Worm (Caenorhabditis elegans) whole organism, L1 larva: Measurements from ENCODE around the gene clec-52.

Experiments used
- C04F5.9 ChIP-seq: sonication (generic microtip); optimal IDR thresholded peaks from 2 replicates; lab custom pipeline; 2016; ENCODE audit warnings: missing genetic modification characterization, missing compliant biosample characterization
- alr-1 ChIP-seq: fragments of 200-800 bp; sonication (Bioruptor generic); optimal IDR thresholded peaks from 2 replicates; lab custom pipeline; 2018; ENCODE audit warnings: borderline replicate concordance, mild to moderate bottlenecking, missing genetic modification characterization, missing compliant biosample characterization
- aly-2 ChIP-seq: fragments of 150-350 bp; optimal IDR thresholded peaks from 2 replicates; lab custom pipeline; 2014; ENCODE audit warnings: missing biosample characterization, missing genetic modification characterization
- blmp-1 ChIP-seq: fragments of 150-350 bp; optimal IDR thresholded peaks from 2 replicates; lab custom pipeline; 2014; ENCODE audit warnings: missing biosample characterization, missing genetic modification characterization
- ceh-63 ChIP-seq: fragments of 200-800 bp; sonication (Bioruptor generic); optimal IDR thresholded peaks from 2 replicates; lab custom pipeline; 2018; ENCODE audit warnings: mild to moderate bottlenecking, missing genetic modification characterization, missing compliant biosample characterization
- ceh-82 ChIP-seq, 3 experiments: fragments of 150-350 bp in 1 of 3; sonication (generic microtip) in 2 of 3; optimal IDR thresholded peaks; 2 replicates each; lab custom pipeline; 2014 to 2017; ENCODE audit warnings: missing biosample characterization in 3 of 3, missing genetic modification characterization in 3 of 3
- ceh-88 ChIP-seq: fragments of 200-800 bp; sonication (Bioruptor generic); IDR thresholded peaks from 2 replicates; pipeline ENCODE4 v1.3.6; 2022; ENCODE audit warnings: missing genetic modification characterization, missing compliant biosample characterization
- ces-1 ChIP-seq: fragments of 150-350 bp; optimal IDR thresholded peaks from 2 replicates; lab custom pipeline; 2014; ENCODE audit warnings: missing biosample characterization, missing genetic modification reagents, missing genetic modification characterization
- dpl-1 ChIP-seq, 3 experiments: fragments of 150-350 bp in 2 of 3; sonication (generic microtip) in 1 of 3; optimal IDR thresholded peaks; 2 replicates each; lab custom pipeline; 2014 to 2017; ENCODE audit warnings: missing biosample characterization in 3 of 3, missing genetic modification characterization in 3 of 3, missing genetic modification reagents in 3 of 3
- dsc-1 ChIP-seq: sonication (generic microtip); optimal IDR thresholded peaks from 2 replicates; lab custom pipeline; 2016; ENCODE audit warnings: mild to moderate bottlenecking, missing genetic modification characterization, missing compliant biosample characterization
- efl-1 ChIP-seq, 4 experiments: fragments of 150-350 bp; optimal IDR thresholded peaks in 3 of 4; peaks in 1 of 4; 1 replicate in 1 of 4; 2 replicates in 3 of 4; lab custom pipeline; 2014; ENCODE audit warnings: missing biosample characterization in 2 of 4, missing genetic modification characterization in 2 of 4, missing genetic modification reagents in 2 of 4
- efl-3 ChIP-seq: fragments of 200-800 bp; sonication (Bioruptor generic); optimal IDR thresholded peaks from 2 replicates; lab custom pipeline; 2018; ENCODE audit warnings: mild to moderate bottlenecking, missing genetic modification characterization, missing compliant biosample characterization
- egl-13 ChIP-seq: sonication (generic microtip); optimal IDR thresholded peaks from 2 replicates; lab custom pipeline; 2016; ENCODE audit warnings: missing genotype, missing genetic modification reagents, missing genetic modification characterization, missing compliant biosample characterization
- elt-2 ChIP-seq: sonication (generic microtip); optimal IDR thresholded peaks from 2 replicates; lab custom pipeline; 2016; ENCODE audit warnings: missing genetic modification characterization, mild to moderate bottlenecking, inconsistent platforms, missing compliant biosample characterization, missing genetic modification reagents
- elt-3 ChIP-seq, 6 experiments: fragments of 150-350 bp in 1 of 6; sonication (generic microtip); optimal IDR thresholded peaks; 2 replicates each; lab custom pipeline; 2017 to 2018; ENCODE audit warnings: missing biosample characterization in 6 of 6, missing genetic modification characterization in 6 of 6, inconsistent platforms in 1 of 6
- ets-5 ChIP-seq: fragments of 200-800 bp; sonication (Bioruptor generic); IDR thresholded peaks from 2 replicates; pipeline ENCODE4 v1.3.6; 2022; ENCODE audit warnings: missing genetic modification characterization, missing compliant biosample characterization
- fkh-8 ChIP-seq: sonication (generic microtip); optimal IDR thresholded peaks from 2 replicates; lab custom pipeline; 2016; ENCODE audit warnings: mild to moderate bottlenecking, missing genetic modification characterization, missing compliant biosample characterization
- fos-1 ChIP-seq: fragments of 150-350 bp; optimal IDR thresholded peaks from 2 replicates; lab custom pipeline; 2014; ENCODE audit warnings: missing biosample characterization, missing genetic modification characterization
- grh-1 ChIP-seq: fragments of 200-800 bp; sonication (Bioruptor generic); IDR thresholded peaks from 2 replicates; pipeline ENCODE4 v1.3.6; 2022; ENCODE audit warnings: missing genetic modification reagents, missing genetic modification characterization, missing compliant biosample characterization
- hlh-17 ChIP-seq: fragments of 200-800 bp; sonication (Bioruptor generic); optimal IDR thresholded peaks from 2 replicates; lab custom pipeline; 2018; ENCODE audit warnings: missing genetic modification characterization, mild to moderate bottlenecking, missing compliant biosample characterization, moderate library complexity, borderline replicate concordance
- hpl-2 ChIP-seq: fragments of 150-350 bp; optimal IDR thresholded peaks from 2 replicates; lab custom pipeline; 2014; ENCODE audit warnings: missing biosample characterization, missing genetic modification reagents, missing genetic modification characterization
- lin-14 ChIP-seq: fragments of 200-800 bp; sonication (Bioruptor generic); optimal IDR thresholded peaks from 2 replicates; lab custom pipeline; 2018; ENCODE audit warnings: mild to moderate bottlenecking, missing genetic modification characterization, moderate library complexity, missing compliant biosample characterization
- lin-15B ChIP-seq: fragments of 150-350 bp; sonication (generic microtip); optimal IDR thresholded peaks from 3 replicates; lab custom pipeline; 2014; ENCODE audit warnings: missing biosample characterization, missing genetic modification characterization
- lin-35 ChIP-seq, 2 experiments: fragments of 150-350 bp; optimal IDR thresholded peaks; 2 replicates each; lab custom pipeline; 2014; ENCODE audit warnings: missing biosample characterization in 2 of 2, missing genetic modification characterization in 2 of 2, missing genetic modification reagents in 2 of 2
- lsy-2 ChIP-seq, 2 experiments: fragments of 150-350 bp; optimal IDR thresholded peaks; 2 replicates each; lab custom pipeline; 2014; ENCODE audit warnings: missing biosample characterization in 2 of 2, missing genetic modification characterization in 2 of 2
- mdl-1 ChIP-seq, 2 experiments: fragments of 150-350 bp; optimal IDR thresholded peaks; 2 replicates each; lab custom pipeline; 2014 to 2017; ENCODE audit warnings: missing biosample characterization in 2 of 2, missing genetic modification characterization in 2 of 2, inconsistent platforms in 1 of 2
- mef-2 ChIP-seq: fragments of 150-350 bp; optimal IDR thresholded peaks from 2 replicates; lab custom pipeline; 2014; ENCODE audit warnings: missing biosample characterization, missing genetic modification characterization
- mep-1 ChIP-seq: fragments of 150-350 bp; optimal IDR thresholded peaks from 2 replicates; lab custom pipeline; 2014; ENCODE audit warnings: missing biosample characterization, missing genetic modification characterization
- nhr-12 ChIP-seq: sonication (generic microtip); optimal IDR thresholded peaks from 2 replicates; lab custom pipeline; 2017; ENCODE audit warnings: missing biosample characterization, missing genetic modification characterization
- nhr-20 ChIP-seq: sonication (generic microtip); optimal IDR thresholded peaks from 2 replicates; lab custom pipeline; 2016; ENCODE audit warnings: mild to moderate bottlenecking, missing genetic modification characterization, missing compliant biosample characterization
- nhr-237 ChIP-seq: fragments of 150-350 bp; optimal IDR thresholded peaks from 2 replicates; lab custom pipeline; 2014; ENCODE audit warnings: missing biosample characterization, missing genetic modification characterization
- nhr-71 ChIP-seq: sonication (generic microtip); optimal IDR thresholded peaks from 2 replicates; lab custom pipeline; 2016; ENCODE audit warnings: mild to moderate bottlenecking, missing genetic modification characterization, moderate library complexity, missing compliant biosample characterization
- nhr-76 ChIP-seq: sonication (generic microtip); optimal IDR thresholded peaks from 2 replicates; lab custom pipeline; 2017; ENCODE audit warnings: missing biosample characterization, missing genetic modification characterization
- nhr-77 ChIP-seq: fragments of 150-350 bp; optimal IDR thresholded peaks from 2 replicates; lab custom pipeline; 2014; ENCODE audit warnings: missing biosample characterization, missing genetic modification characterization
- nhr-84 ChIP-seq: sonication (generic microtip); optimal IDR thresholded peaks from 2 replicates; lab custom pipeline; 2017; ENCODE audit warnings: missing biosample characterization, missing genetic modification characterization
- pax-3 ChIP-seq: fragments of 200-800 bp; sonication (Bioruptor generic); optimal IDR thresholded peaks from 2 replicates; lab custom pipeline; 2018; ENCODE audit warnings: mild to moderate bottlenecking, missing genetic modification characterization, moderate library complexity, missing compliant biosample characterization
- rnt-1 ChIP-seq: sonication (generic microtip); optimal IDR thresholded peaks from 2 replicates; lab custom pipeline; 2016; ENCODE audit warnings: mild to moderate bottlenecking, missing genetic modification characterization, moderate library complexity, missing compliant biosample characterization
- snu-23 ChIP-seq: sonication (generic microtip); optimal IDR thresholded peaks from 2 replicates; lab custom pipeline; 2016; ENCODE audit warnings: missing genetic modification characterization, missing compliant biosample characterization
- sox-4 ChIP-seq: sonication (generic microtip); optimal IDR thresholded peaks from 2 replicates; lab custom pipeline; 2016; ENCODE audit warnings: missing genetic modification characterization, missing compliant biosample characterization
- sptf-1 ChIP-seq: fragments of 150-350 bp; optimal IDR thresholded peaks from 2 replicates; lab custom pipeline; 2014; ENCODE audit warnings: missing biosample characterization, missing genetic modification characterization
- tlp-1 ChIP-seq: fragments of 150-350 bp; optimal IDR thresholded peaks from 2 replicates; lab custom pipeline; 2014; ENCODE audit warnings: missing biosample characterization, missing genetic modification characterization
- unc-30 ChIP-seq: sonication (generic microtip); optimal IDR thresholded peaks from 2 replicates; lab custom pipeline; 2017; ENCODE audit warnings: missing biosample characterization, missing genetic modification characterization
- unc-62 ChIP-seq: fragments of 150-350 bp; optimal IDR thresholded peaks from 2 replicates; lab custom pipeline; 2014; ENCODE audit warnings: missing biosample characterization, missing genetic modification reagents, missing genetic modification characterization
- unc-86 ChIP-seq: sonication (generic microtip); optimal IDR thresholded peaks from 2 replicates; lab custom pipeline; 2016; ENCODE audit warnings: missing genetic modification characterization, missing compliant biosample characterization
- vab-15 ChIP-seq: sonication (generic microtip); optimal IDR thresholded peaks from 2 replicates; lab custom pipeline; 2017; ENCODE audit warnings: missing genotype, mild to moderate bottlenecking, missing genetic modification characterization, missing compliant biosample characterization
- xbp-1 ChIP-seq: sonication (generic microtip); optimal IDR thresholded peaks from 2 replicates; lab custom pipeline; 2016; ENCODE audit warnings: missing genetic modification characterization, missing compliant biosample characterization
- zag-1 ChIP-seq: fragments of 150-350 bp; optimal IDR thresholded peaks from 2 replicates; lab custom pipeline; 2014; ENCODE audit warnings: missing biosample characterization, missing genetic modification characterization
- ztf-4 ChIP-seq: fragments of 150-350 bp; optimal IDR thresholded peaks from 2 replicates; lab custom pipeline; 2014; ENCODE audit warnings: missing biosample characterization, missing genetic modification characterization

Gene clec-52

DNA sequence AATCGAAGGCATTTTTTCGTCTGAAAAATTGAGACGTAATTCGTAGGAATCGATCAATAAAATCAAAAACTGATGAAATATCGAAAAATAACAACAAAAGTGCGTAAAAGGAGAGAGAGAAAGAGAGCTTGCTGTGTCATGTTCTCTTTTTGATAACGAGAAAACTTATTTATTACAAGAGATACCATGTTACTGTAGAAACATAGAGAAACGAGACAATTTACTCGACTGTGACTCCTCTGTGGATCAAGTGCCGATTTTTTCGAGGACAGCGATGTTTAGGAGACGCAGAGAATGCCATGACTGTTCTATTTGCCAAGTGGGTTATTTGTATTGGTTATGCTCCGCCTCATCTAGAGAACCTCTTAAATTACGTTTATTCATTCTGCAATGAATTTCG is 35.0 kb downstream of the clec-52 start, which contains the start of gene sph-1:
Gene sph-1, minus strand, starts transcription at position 23 of the 400 bp plus-strand sequence.
- TF ChIP-seq elt-2 (tag; lab: Kevin White, UChicago): peak; percentile 49
- peak; percentile 47 for TF ChIP-seq mep-1 (tag; lab: Kevin White, UChicago)
- no peak for TF ChIP-seq zag-1
- peak in 1 of 2 experiments; percentile 48 for TF ChIP-seq lin-35 (GFP tag; optimal IDR thresholded peaks at IDR 0.05; lab: Kevin White, UChicago)
- no peak for TF ChIP-seq nhr-76
- TF ChIP-seq nhr-20 (tag; lab: Kevin White, UChicago): peak; percentile 38
- peak; percentile 36 for TF ChIP-seq nhr-71
- TF ChIP-seq ceh-63 (GFP tag; lab: Kevin White, UChicago): no peak
- peak; percentile 52 for TF ChIP-seq snu-23 (GFP tag; lab: Kevin White, UChicago)
- no peak for TF ChIP-seq C04F5.9 (tag; lab: Kevin White, UChicago)
- TF ChIP-seq ceh-82 (tag; optimal IDR thresholded peaks at IDR 0.05; lab: Kevin White, UChicago): no peak
- no peak for TF ChIP-seq ces-1 (GFP tag; lab: Kevin White, UChicago)
- peak in 1 of 2 experiments; percentile 13 for TF ChIP-seq mdl-1 (tag; optimal IDR thresholded peaks at IDR 0.05; lab: Kevin White, UChicago)
- peak; percentile 70 for TF ChIP-seq lin-14 (GFP tag; lab: Kevin White, UChicago)
- TF ChIP-seq alr-1: no peak
- peak; percentile 22 for TF ChIP-seq blmp-1 (tag; lab: Kevin White, UChicago)
- TF ChIP-seq fos-1: peak; percentile 40
- TF ChIP-seq unc-30 (tag; lab: Kevin White, UChicago): no peak
- TF ChIP-seq elt-3 (tag; optimal IDR thresholded peaks at IDR 0.05; lab: Kevin White, UChicago): no peak
- peak in 1 of 2 experiments; percentile 21 for TF ChIP-seq lsy-2 (tag; optimal IDR thresholded peaks at IDR 0.05; lab: Kevin White, UChicago)
- TF ChIP-seq efl-1 (optimal IDR thresholded peaks at IDR 0.05; lab: Kevin White, UChicago): peak in 1 of 2 experiments; percentile 9
- peak in 1 of 2 experiments; percentile 89 for TF ChIP-seq efl-1 (GFP tag; optimal IDR thresholded peaks at IDR 0.05 in 1 of 2; lab: Kevin White, UChicago)
- TF ChIP-seq ztf-4 (tag; lab: Kevin White, UChicago): no peak
- no peak for TF ChIP-seq unc-62 (GFP tag; lab: Kevin White, UChicago)
- no peak for TF ChIP-seq xbp-1 (tag; lab: Kevin White, UChicago)
- TF ChIP-seq pax-3: no peak
- TF ChIP-seq nhr-77 (tag; lab: Kevin White, UChicago): peak; percentile 46

DNA sequence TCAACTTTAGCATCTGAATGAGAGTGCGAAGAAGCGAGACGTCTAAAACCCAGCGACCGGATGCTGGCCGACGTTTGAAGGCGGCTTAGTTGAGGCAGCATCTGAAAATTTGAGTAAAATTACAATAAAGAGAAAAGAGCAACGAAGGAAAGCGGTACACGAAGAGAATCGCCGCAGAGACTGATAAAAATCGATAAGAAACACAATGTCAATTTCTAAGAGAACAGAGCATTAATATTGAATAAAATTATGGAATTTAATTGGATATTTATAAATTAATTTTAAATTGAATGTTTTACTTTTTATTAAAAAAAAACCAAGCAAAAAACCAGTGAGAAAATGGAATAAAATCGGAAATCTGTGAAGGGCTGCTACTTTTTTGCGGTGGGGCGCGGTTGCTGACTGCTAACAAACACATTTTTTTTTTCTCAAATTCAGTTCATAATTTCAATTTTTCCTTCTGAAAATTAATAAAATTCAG is 38.4 kb downstream of the clec-52 start, which contains the start of the genes ndub-11 and moc-3:
Gene ndub-11, minus strand, starts transcription at position 101 of the 481 bp plus-strand sequence.
Gene moc-3, plus strand, starts transcription at position 431 of the 481 bp plus-strand sequence.
- TF ChIP-seq lsy-2 (tag; optimal IDR thresholded peaks at IDR 0.05; lab: Kevin White, UChicago) (peak in 1 of 2 experiments; percentile 9), mep-1 (tag; lab: Kevin White, UChicago) (no peak), dpl-1 (GFP tag; optimal IDR thresholded peaks at IDR 0.05; lab: Kevin White, UChicago) (peak in 1 of 3 experiments; percentile 25)
- TF ChIP-seq, all 84 proteins: peak for 2

DNA sequence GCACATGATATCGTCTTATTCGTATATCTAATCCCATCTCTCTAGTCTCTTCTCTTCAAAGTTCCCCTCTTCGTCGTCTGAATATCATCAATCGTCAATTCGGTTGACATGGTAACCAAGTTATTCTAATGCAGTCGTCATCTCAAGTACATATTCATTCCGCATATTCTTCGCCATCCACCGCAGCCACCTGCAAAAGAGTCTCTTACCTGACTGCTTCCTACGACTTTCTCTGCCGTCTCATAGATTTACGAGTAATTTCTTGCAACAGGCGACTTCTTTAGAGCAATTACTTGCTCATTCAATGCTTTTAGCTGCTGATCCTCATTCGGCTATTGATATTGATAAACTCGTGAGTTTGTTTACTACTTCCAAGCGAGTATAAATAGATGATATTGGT is 41.1 kb downstream of the clec-52 start:
- TF ChIP-seq rnt-1 (no peak), nhr-237 (tag; lab: Kevin White, UChicago) (no peak), sox-4 (tag; lab: Kevin White, UChicago) (peak; percentile 57), dsc-1 (tag; lab: Kevin White, UChicago) (peak; percentile 70), blmp-1 (tag; lab: Kevin White, UChicago) (no peak), fkh-8 (peak; percentile 85), vab-15 (tag; lab: Kevin White, UChicago) (no peak), efl-3 (GFP tag; lab: Kevin White, UChicago) (no peak), alr-1 (no peak), unc-30 (tag; lab: Kevin White, UChicago) (no peak), nhr-12 (tag; lab: Kevin White, UChicago) (no peak), hlh-17 (no peak), pax-3 (peak; percentile 44), nhr-84 (no peak), ets-5 (GFP tag; lab: Robert Waterston, UW) (no peak), mef-2 (tag; lab: Kevin White, UChicago) (no peak), sptf-1 (tag; lab: Kevin White, UChicago) (no peak), ztf-4 (tag; lab: Kevin White, UChicago) (no peak), aly-2 (tag; lab: Kevin White, UChicago) (no peak), elt-3 (tag; optimal IDR thresholded peaks at IDR 0.05; lab: Kevin White, UChicago) (no peak), unc-86 (tag; lab: Kevin White, UChicago) (no peak), egl-13 (tag; lab: Kevin White, UChicago) (peak; percentile 1), tlp-1 (no peak), ceh-88 (GFP tag; lab: Robert Waterston, UW) (no peak), hpl-2 (GFP tag; lab: Kevin White, UChicago) (no peak), grh-1 (GFP tag; lab: Robert Waterston, UW) (no peak), lin-15B (tag; lab: Kevin White, UChicago) (no peak)
